Fruit fly (Drosophila melanogaster) whole organism, prepupa: Measurements from ENCODE around the gene CG42597.

ENCODE experiments used
- Blimp-1 ChIP-seq: fragments of 200-800 bp; sonication (Bioruptor generic); optimal IDR thresholded peaks from 3 replicates; lab custom pipeline; 2017; ENCODE audit warnings: missing biosample characterization, missing genetic modification characterization, mild to moderate bottlenecking, moderate library complexity, missing genetic modification reagents
- CG10631 ChIP-seq: fragments of 200-800 bp; sonication (Bioruptor generic); optimal IDR thresholded peaks from 2 replicates; lab custom pipeline; 2016; ENCODE audit warnings: missing biosample characterization, missing genetic modification characterization
- CG11294 ChIP-seq: fragments of 200-800 bp; sonication (Bioruptor generic); IDR thresholded peaks from 2 replicates; pipeline ENCODE4 v1.3.6; 2022; ENCODE audit warnings: missing biosample characterization, missing genetic modification characterization
- CG11762 ChIP-seq: fragments of 200-800 bp; sonication (Bioruptor generic); optimal IDR thresholded peaks from 3 replicates; lab custom pipeline; 2016; ENCODE audit warnings: missing biosample characterization, missing genetic modification characterization; ENCODE audit not compliant: insufficient read depth
- CG11902 ChIP-seq: fragments of 200-800 bp; sonication (Bioruptor generic); optimal IDR thresholded peaks from 3 replicates; lab custom pipeline; 2016; ENCODE audit warnings: missing biosample characterization, missing genetic modification characterization
- CG1621 ChIP-seq: fragments of 200-800 bp; sonication (Bioruptor generic); optimal IDR thresholded peaks from 3 replicates; lab custom pipeline; 2018; ENCODE audit warnings: missing biosample characterization, mild to moderate bottlenecking, missing genetic modification characterization
- CG16779 ChIP-seq: fragments of 200-800 bp; sonication (Bioruptor generic); optimal IDR thresholded peaks from 3 replicates; lab custom pipeline; 2017; ENCODE audit warnings: missing biosample characterization, mild to moderate bottlenecking, missing genetic modification characterization
- CG32006 ChIP-seq: fragments of 200-800 bp; sonication (Bioruptor generic); optimal IDR thresholded peaks from 3 replicates; lab custom pipeline; 2017; ENCODE audit warnings: missing biosample characterization, mild to moderate bottlenecking, missing genetic modification characterization
- CG4318 ChIP-seq: fragments of 200-800 bp; sonication (Bioruptor generic); optimal IDR thresholded peaks from 3 replicates; lab custom pipeline; 2017; ENCODE audit warnings: missing biosample characterization, mild to moderate bottlenecking, missing genetic modification characterization
- CG6163 ChIP-seq: fragments of 200-800 bp; sonication (Bioruptor generic); IDR thresholded peaks from 3 replicates; pipeline ENCODE4 v1.3.6; 2022; ENCODE audit warnings: missing biosample characterization, missing genetic modification characterization
- CG6276 ChIP-seq: fragments of 200-800 bp; sonication (Bioruptor generic); optimal IDR thresholded peaks from 2 replicates; lab custom pipeline; 2017; ENCODE audit warnings: missing biosample characterization, mild to moderate bottlenecking, missing genetic modification characterization
- CG6792 ChIP-seq: fragments of 200-800 bp; sonication (Bioruptor generic); optimal IDR thresholded peaks from 3 replicates; lab custom pipeline; 2016; ENCODE audit warnings: missing biosample characterization, missing genetic modification characterization
- CG7368 ChIP-seq: fragments of 200-800 bp; sonication (Bioruptor generic); optimal IDR thresholded peaks from 3 replicates; lab custom pipeline; 2016; ENCODE audit warnings: missing biosample characterization, missing genetic modification characterization
- CG8319 ChIP-seq: fragments of 200-800 bp; sonication (Bioruptor generic); optimal IDR thresholded peaks from 3 replicates; lab custom pipeline; 2016; ENCODE audit warnings: missing biosample characterization, missing genetic modification characterization
- Eip75B ChIP-seq: fragments of 200-800 bp; sonication (Bioruptor generic); optimal IDR thresholded peaks from 3 replicates; lab custom pipeline; 2016; ENCODE audit warnings: missing biosample characterization, missing genetic modification characterization
- Eip78C ChIP-seq: fragments of 200-800 bp; sonication (Bioruptor generic); peaks from one replicate; lab custom pipeline; 2016; ENCODE audit warnings: missing biosample characterization, missing genetic modification characterization
- Ets96B ChIP-seq: fragments of 200-800 bp; optimal IDR thresholded peaks from 2 replicates; lab custom pipeline; 2019; ENCODE audit warnings: missing biosample characterization, mild to moderate bottlenecking, missing genetic modification characterization, moderate library complexity
- Gug ChIP-seq: fragments of 200-800 bp; sonication (Bioruptor generic); IDR thresholded peaks from 2 replicates; pipeline ENCODE4 v1.3.6; 2022; ENCODE audit warnings: missing biosample characterization, missing genetic modification characterization
- Hr38 ChIP-seq: sonication (Bioruptor generic); optimal IDR thresholded peaks from 2 replicates; lab custom pipeline; 2016; ENCODE audit warnings: missing biosample characterization, missing genetic modification characterization
- Hr4 ChIP-seq: fragments of 200-800 bp; sonication (Bioruptor generic); optimal IDR thresholded peaks from 3 replicates; lab custom pipeline; 2016; ENCODE audit warnings: missing biosample characterization, missing genetic modification characterization
- Lpt ChIP-seq: fragments of 200-800 bp; sonication (Bioruptor generic); optimal IDR thresholded peaks from 3 replicates; lab custom pipeline; 2016; ENCODE audit warnings: missing biosample characterization, missing genetic modification characterization
- Met ChIP-seq: fragments of 200-800 bp; sonication (Bioruptor generic); optimal IDR thresholded peaks from 3 replicates; lab custom pipeline; 2016; ENCODE audit warnings: missing biosample characterization, missing genetic modification characterization
- Smox ChIP-seq: fragments of 200-800 bp; sonication (Bioruptor generic); optimal IDR thresholded peaks from 3 replicates; lab custom pipeline; 2016; ENCODE audit warnings: missing biosample characterization, missing genetic modification characterization
- Sox102F ChIP-seq: fragments of 200-800 bp; sonication (Bioruptor generic); optimal IDR thresholded peaks from 2 replicates; lab custom pipeline; 2016; ENCODE audit warnings: missing biosample characterization, mild to moderate bottlenecking, missing genetic modification characterization
- Sox14 ChIP-seq: fragments of 200-800 bp; sonication (Bioruptor generic); optimal IDR thresholded peaks from 3 replicates; lab custom pipeline; 2016; ENCODE audit warnings: missing biosample characterization, missing genetic modification characterization
- Sox15 ChIP-seq: fragments of 200-800 bp; sonication (Bioruptor generic); optimal IDR thresholded peaks from 3 replicates; lab custom pipeline; 2016; ENCODE audit warnings: missing biosample characterization, missing genetic modification characterization
- acj6 ChIP-seq: fragments of 200-800 bp; sonication (Bioruptor generic); optimal IDR thresholded peaks from 3 replicates; lab custom pipeline; 2016; ENCODE audit warnings: missing biosample characterization, missing genetic modification characterization
- cyc ChIP-seq: fragments of 200-800 bp; sonication (Bioruptor generic); optimal IDR thresholded peaks from 3 replicates; lab custom pipeline; 2016; ENCODE audit warnings: missing biosample characterization, missing genetic modification characterization
- dsx ChIP-seq: fragments of 200-800 bp; optimal IDR thresholded peaks from 3 replicates; lab custom pipeline; 2019; ENCODE audit warnings: missing biosample characterization, mild to moderate bottlenecking, missing genetic modification characterization, moderate library complexity; ENCODE audit not compliant: poor library complexity, severe bottlenecking
- eg ChIP-seq: fragments of 200-800 bp; sonication (Bioruptor generic); IDR thresholded peaks from 3 replicates; pipeline ENCODE4 v1.3.6; 2022; ENCODE audit warnings: missing biosample characterization, missing genetic modification characterization
- esn ChIP-seq: fragments of 200-800 bp; sonication (Bioruptor generic); optimal IDR thresholded peaks from 2 replicates; lab custom pipeline; 2016; ENCODE audit warnings: missing biosample characterization, mild to moderate bottlenecking, missing genetic modification characterization, moderate library complexity
- fd59A ChIP-seq: fragments of 200-800 bp; sonication (Bioruptor generic); optimal IDR thresholded peaks from 2 replicates; lab custom pipeline; 2017; ENCODE audit warnings: missing biosample characterization, mild to moderate bottlenecking, missing genetic modification characterization, missing genetic modification reagents
- fd85E ChIP-seq: fragments of 200-800 bp; sonication (Bioruptor generic); optimal IDR thresholded peaks from 3 replicates; lab custom pipeline; 2016; ENCODE audit warnings: missing biosample characterization, missing genetic modification characterization
- net ChIP-seq: fragments of 200-800 bp; sonication (Bioruptor generic); optimal IDR thresholded peaks from 3 replicates; lab custom pipeline; 2016; ENCODE audit warnings: missing biosample characterization, missing genetic modification characterization
- pdm3 ChIP-seq: fragments of 200-800 bp; sonication (Bioruptor generic); optimal IDR thresholded peaks from 3 replicates; lab custom pipeline; 2016; ENCODE audit warnings: missing biosample characterization, missing genetic modification characterization
- salr ChIP-seq, 2 experiments: fragments of 200-800 bp; sonication (Bioruptor generic); optimal IDR thresholded peaks; 3 replicates each; lab custom pipeline; 2016 to 2018; ENCODE audit warnings: missing biosample characterization in 2 of 2, missing genetic modification characterization in 2 of 2, mild to moderate bottlenecking in 1 of 2
- spab ChIP-seq: fragments of 200-800 bp; sonication (Bioruptor generic); optimal IDR thresholded peaks from 2 replicates; lab custom pipeline; 2017; ENCODE audit warnings: missing biosample characterization, mild to moderate bottlenecking, missing genetic modification characterization, missing genetic modification reagents
- ss ChIP-seq, 2 experiments: fragments of 200-800 bp; sonication (Bioruptor generic); optimal IDR thresholded peaks; 2 replicates in 1 of 2; 3 replicates in 1 of 2; lab custom pipeline; 2017 to 2018; ENCODE audit warnings: mild to moderate bottlenecking in 2 of 2, missing biosample characterization in 2 of 2, missing genetic modification characterization in 2 of 2, moderate library complexity in 1 of 2
- topi ChIP-seq: fragments of 200-800 bp; sonication (Bioruptor generic); optimal IDR thresholded peaks from 3 replicates; lab custom pipeline; 2016; ENCODE audit warnings: missing biosample characterization, missing genetic modification characterization
- vri ChIP-seq: fragments of 200-800 bp; sonication (Bioruptor generic); optimal IDR thresholded peaks from 3 replicates; lab custom pipeline; 2016; ENCODE audit warnings: missing biosample characterization, mild to moderate bottlenecking, missing genetic modification characterization

The CG42597 gene

dm6 chr2L:22104301-22104700 lies 39.2 kb upstream of the CG42597 start, which contains the start of gene tplus3b:
tplus3b (minus strand) TSS chr2L:22104401.
- TF ChIP-seq dsx (GFP tag; lab: Kevin White, UChicago) = no peak
- no peak for TF ChIP-seq topi (GFP tag; lab: Kevin White, UChicago)
- TF ChIP-seq cyc (GFP tag; lab: Kevin White, UChicago) = no peak

DNA sequence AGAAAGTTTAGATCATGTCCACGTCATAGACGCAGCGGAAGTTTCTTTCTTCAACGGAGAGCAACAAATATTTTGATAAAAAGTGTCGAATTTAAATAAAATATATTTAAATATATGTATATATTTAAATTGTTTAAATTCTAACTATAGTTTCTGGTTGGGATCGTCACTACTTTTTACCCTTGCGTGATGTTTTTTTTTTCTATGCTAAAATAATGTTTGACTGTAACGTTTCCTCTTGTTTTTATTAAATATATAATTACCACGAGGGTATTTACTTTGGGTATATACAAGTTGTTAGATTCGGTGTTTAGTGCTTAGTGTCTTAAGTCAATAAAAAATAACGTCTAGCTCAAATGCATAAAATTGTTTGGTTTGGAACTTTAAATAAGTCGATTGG lies 14.2 kb upstream of the CG42597 start, which contains the start of gene ttm3:
TSS of gene ttm3 (plus strand) at position 301 of the 400 bp plus-strand sequence.
- no peak for TF ChIP-seq CG7368 (GFP tag; lab: Kevin White, UChicago)
- TF ChIP-seq salr (GFP tag; optimal IDR thresholded peaks at IDR 0.05; lab: Kevin White, UChicago) = no peak
- no peak for TF ChIP-seq Ets96B (tag; lab: Kevin White, UChicago)
- TF ChIP-seq Sox102F (GFP tag; lab: Kevin White, UChicago) = no peak
- TF ChIP-seq CG16779 = no peak
- no peak for TF ChIP-seq pdm3 (GFP tag; lab: Kevin White, UChicago)
- no peak for TF ChIP-seq Gug (GFP tag; lab: Robert Waterston, UW)
- no peak for TF ChIP-seq Hr4 (GFP tag; lab: Kevin White, UChicago)
- TF ChIP-seq net = no peak
- no peak for TF ChIP-seq eg (GFP tag; lab: Robert Waterston, UW)
- no peak for TF ChIP-seq fd85E
- no peak for TF ChIP-seq ss (GFP tag; optimal IDR thresholded peaks at IDR 0.05; lab: Kevin White, UChicago)
- TF ChIP-seq CG6276 (GFP tag; lab: Kevin White, UChicago) = no peak
- TF ChIP-seq esn = no peak
- TF ChIP-seq Blimp-1 (GFP tag; lab: Kevin White, UChicago) = no peak
- TF ChIP-seq Smox (GFP tag; lab: Kevin White, UChicago) = no peak
- no peak for TF ChIP-seq Eip78C
- no peak for TF ChIP-seq CG11762 (GFP tag; lab: Kevin White, UChicago)
- no peak for TF ChIP-seq vri (GFP tag; lab: Kevin White, UChicago)
- no peak for TF ChIP-seq Met

DNA sequence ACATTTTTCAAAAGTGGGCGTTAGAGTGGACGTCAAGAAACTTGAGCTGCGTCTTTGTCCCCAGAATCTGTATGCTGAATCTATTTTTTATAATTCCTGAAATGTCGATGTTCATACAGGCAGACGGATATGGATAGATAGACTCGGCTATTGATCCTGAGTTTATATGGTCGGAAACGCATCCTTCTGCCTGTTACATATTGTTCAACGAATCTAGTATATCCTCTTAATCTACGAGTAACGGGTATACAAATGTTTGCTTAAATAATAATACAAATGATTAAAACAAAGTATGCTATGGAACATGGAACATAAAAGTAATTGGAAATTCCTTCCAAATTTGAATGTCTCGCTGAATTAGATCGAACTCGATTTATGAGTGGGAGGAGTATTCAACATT lies 5.7 kb upstream of the CG42597 start, which contains the start of gene tplus3a:
TSS of gene tplus3a (plus strand) at position 301 of the 400 bp plus-strand sequence.
- TF ChIP-seq CG8319 = no peak
- TF ChIP-seq CG11294 (GFP tag; lab: Robert Waterston, UW) = no peak
- TF ChIP-seq topi (GFP tag; lab: Kevin White, UChicago) = no peak
- TF ChIP-seq CG6163 (GFP tag; lab: Robert Waterston, UW) = no peak
- TF ChIP-seq Sox14 (GFP tag; lab: Kevin White, UChicago) = no peak
- no peak for TF ChIP-seq CG10631 (GFP tag; lab: Kevin White, UChicago)
- TF ChIP-seq dsx (GFP tag; lab: Kevin White, UChicago) = no peak
- no peak for TF ChIP-seq Eip75B (GFP tag; lab: Kevin White, UChicago)
- no peak for TF ChIP-seq CG11902 (GFP tag; lab: Kevin White, UChicago)
- TF ChIP-seq Sox15 = no peak
- no peak for TF ChIP-seq CG32006 (GFP tag; lab: Kevin White, UChicago)
- no peak for TF ChIP-seq fd59A
- TF ChIP-seq fd85E = no peak
- no peak for TF ChIP-seq CG11762 (GFP tag; lab: Kevin White, UChicago)
- TF ChIP-seq Lpt (GFP tag; lab: Kevin White, UChicago) = no peak
- TF ChIP-seq spab (GFP tag; lab: Kevin White, UChicago) = no peak
- TF ChIP-seq CG16779 = no peak
- TF ChIP-seq CG1621 (tag; lab: Kevin White, UChicago) = no peak

dm6 chr2L:22059852-22060251 lies 5.3 kb downstream of the CG42597 start:
- TF ChIP-seq CG6792 (GFP tag; lab: Kevin White, UChicago) = no peak
- TF ChIP-seq Hr38 (GFP tag; lab: Kevin White, UChicago) = no peak
- TF ChIP-seq acj6 (GFP tag; lab: Kevin White, UChicago) = no peak
- TF ChIP-seq CG4318 = no peak
- no peak for TF ChIP-seq cyc (GFP tag; lab: Kevin White, UChicago)
- no peak for TF ChIP-seq Lpt (GFP tag; lab: Kevin White, UChicago)
- no peak for TF ChIP-seq fd59A
- TF ChIP-seq pdm3 (GFP tag; lab: Kevin White, UChicago) = no peak
- no peak for TF ChIP-seq Sox14 (GFP tag; lab: Kevin White, UChicago)
- TF ChIP-seq, all 60 proteins: peak for 0
